Worm (Caenorhabditis elegans) whole organism, mixed stage, embryonic: ENCODE results near the gene srh-99.

Source experiments
- M03D4.4 ChIP-seq: sonication (generic microtip); optimal IDR thresholded peaks from 2 replicates; lab custom pipeline; 2017; ENCODE audit warnings: mild to moderate bottlenecking, missing genetic modification characterization, missing compliant biosample characterization
- blmp-1 ChIP-seq: fragments of 150-350 bp; optimal IDR thresholded peaks from 2 replicates; lab custom pipeline; 2014; ENCODE audit warnings: missing biosample characterization, missing genetic modification characterization
- ceh-39 ChIP-seq: fragments of 150-350 bp; optimal IDR thresholded peaks from 2 replicates; lab custom pipeline; 2014; ENCODE audit warnings: missing biosample characterization, missing genetic modification characterization
- ceh-43 ChIP-seq: fragments of 200-800 bp; sonication (Bioruptor generic); optimal IDR thresholded peaks from 2 replicates; lab custom pipeline; 2018; ENCODE audit warnings: mild to moderate bottlenecking, missing genetic modification characterization, moderate library complexity, missing compliant biosample characterization
- ceh-83 ChIP-seq: fragments of 200-800 bp; sonication (Bioruptor generic); optimal IDR thresholded peaks from 2 replicates; lab custom pipeline; 2018; ENCODE audit warnings: mild to moderate bottlenecking, missing genetic modification characterization, missing compliant biosample characterization
- ces-1 ChIP-seq: fragments of 150-350 bp; optimal IDR thresholded peaks from 2 replicates; lab custom pipeline; 2014; ENCODE audit warnings: missing biosample characterization, missing genetic modification reagents, missing genetic modification characterization
- cnd-1 ChIP-seq: fragments of 200-800 bp; sonication (Bioruptor generic); optimal IDR thresholded peaks from 2 replicates; lab custom pipeline; 2018; ENCODE audit warnings: mild to moderate bottlenecking, missing genetic modification characterization, missing compliant biosample characterization
- elt-1 ChIP-seq: sonication (generic microtip); optimal IDR thresholded peaks from 2 replicates; lab custom pipeline; 2017; ENCODE audit warnings: missing genetic modification characterization, mild to moderate bottlenecking, missing compliant biosample characterization, antibody characterized with exemption, moderate library complexity, borderline replicate concordance; ENCODE audit not compliant: insufficient read depth
- elt-3 ChIP-seq: fragments of 150-350 bp; optimal IDR thresholded peaks from 2 replicates; lab custom pipeline; 2014; ENCODE audit warnings: missing biosample characterization, missing genetic modification characterization
- flh-1 ChIP-seq: fragments of 200-800 bp; sonication (Bioruptor generic); optimal IDR thresholded peaks from 2 replicates; lab custom pipeline; 2018; ENCODE audit warnings: mild to moderate bottlenecking, missing genetic modification characterization, moderate library complexity, missing compliant biosample characterization
- ham-2 ChIP-seq: fragments of 200-800 bp; sonication (Bioruptor generic); optimal IDR thresholded peaks from 2 replicates; lab custom pipeline; 2018; ENCODE audit warnings: mild to moderate bottlenecking, missing genetic modification characterization, missing compliant biosample characterization
- lin-13 ChIP-seq: fragments of 150-350 bp; optimal IDR thresholded peaks from 2 replicates; lab custom pipeline; 2014; ENCODE audit warnings: missing biosample characterization, missing genetic modification characterization
- lin-32 ChIP-seq: fragments of 200-800 bp; sonication (Bioruptor generic); optimal IDR thresholded peaks from 2 replicates; lab custom pipeline; 2018; ENCODE audit warnings: mild to moderate bottlenecking, missing genetic modification characterization, missing compliant biosample characterization
- mab-5 ChIP-seq: fragments of 150-350 bp; optimal IDR thresholded peaks from 2 replicates; lab custom pipeline; 2014; ENCODE audit warnings: missing biosample characterization, missing genetic modification characterization
- mep-1 ChIP-seq: fragments of 150-350 bp; optimal IDR thresholded peaks from 2 replicates; lab custom pipeline; 2017; ENCODE audit warnings: missing biosample characterization, missing genetic modification reagents, missing genetic modification characterization, inconsistent platforms
- mls-2 ChIP-seq: sonication (generic microtip); optimal IDR thresholded peaks from 2 replicates; lab custom pipeline; 2016; ENCODE audit warnings: mild to moderate bottlenecking, missing genetic modification characterization, moderate library complexity, missing compliant biosample characterization
- nhr-12 ChIP-seq: fragments of 150-350 bp; optimal IDR thresholded peaks from 2 replicates; lab custom pipeline; 2014; ENCODE audit warnings: missing biosample characterization, missing genetic modification characterization
- nhr-2 ChIP-seq: fragments of 150-350 bp; optimal IDR thresholded peaks from 2 replicates; lab custom pipeline; 2014; ENCODE audit warnings: missing biosample characterization, missing genetic modification characterization
- nhr-237 ChIP-seq: fragments of 150-350 bp; optimal IDR thresholded peaks from 2 replicates; lab custom pipeline; 2014; ENCODE audit warnings: missing biosample characterization, missing genetic modification characterization
- nhr-28 ChIP-seq: fragments of 150-350 bp; optimal IDR thresholded peaks from 2 replicates; lab custom pipeline; 2014; ENCODE audit warnings: missing biosample characterization, missing genetic modification characterization
- nhr-76 ChIP-seq: sonication (generic microtip); optimal IDR thresholded peaks from 2 replicates; lab custom pipeline; 2017; ENCODE audit warnings: missing biosample characterization, missing genetic modification characterization
- pha-4 ChIP-seq: fragments of 150-350 bp; optimal IDR thresholded peaks from 2 replicates; lab custom pipeline; 2018; ENCODE audit warnings: missing biosample characterization, missing genetic modification reagents, missing genetic modification characterization
- snpc-4 ChIP-seq: fragments of 150-350 bp; optimal IDR thresholded peaks from 2 replicates; lab custom pipeline; 2014; ENCODE audit warnings: missing biosample characterization, missing genetic modification characterization
- sptf-1 ChIP-seq: sonication (generic microtip); optimal IDR thresholded peaks from 2 replicates; lab custom pipeline; 2017; ENCODE audit warnings: mild to moderate bottlenecking, missing genetic modification characterization, moderate library complexity, missing compliant biosample characterization
- tbx-8 ChIP-seq: fragments of 200-800 bp; sonication (Bioruptor generic); optimal IDR thresholded peaks from 2 replicates; lab custom pipeline; 2018; ENCODE audit warnings: mild to moderate bottlenecking, missing genetic modification characterization, moderate library complexity, missing compliant biosample characterization
- unc-120 ChIP-seq: sonication (generic microtip); optimal IDR thresholded peaks from 2 replicates; lab custom pipeline; 2017; ENCODE audit warnings: missing genetic modification characterization, missing compliant biosample characterization; ENCODE audit not compliant: poor library complexity, severe bottlenecking
- unc-39 ChIP-seq: fragments of 150-350 bp; optimal IDR thresholded peaks from 2 replicates; lab custom pipeline; 2014; ENCODE audit warnings: missing biosample characterization, missing genetic modification characterization
- unc-62 ChIP-seq: fragments of 150-350 bp; optimal IDR thresholded peaks from 2 replicates; lab custom pipeline; 2014; ENCODE audit warnings: missing biosample characterization, missing genetic modification reagents, missing genetic modification characterization
- zip-8 ChIP-seq: fragments of 150-350 bp; optimal IDR thresholded peaks from 2 replicates; lab custom pipeline; 2014; ENCODE audit warnings: missing biosample characterization, missing genetic modification characterization
- ztf-11 ChIP-seq: fragments of 150-350 bp; optimal IDR thresholded peaks from 2 replicates; lab custom pipeline; 2014; ENCODE audit warnings: missing biosample characterization, missing genetic modification characterization

Gene srh-99

ce11 chrII:3716961-3717360, 606 bp upstream of the srh-99 start, which contains the start of gene fbxc-52:
fbxc-52 (plus strand) TSS chrII:3717261.
- TF ChIP-seq unc-120 (tag; lab: Kevin White, UChicago) (no peak), ceh-39 (tag; lab: Kevin White, UChicago) (no peak), nhr-2 (tag; lab: Kevin White, UChicago) (no peak), nhr-12 (no peak), flh-1 (GFP tag; lab: Kevin White, UChicago) (no peak), blmp-1 (no peak), lin-13 (tag; lab: Kevin White, UChicago) (no peak), unc-39 (tag; lab: Kevin White, UChicago) (no peak), sptf-1 (no peak), unc-62 (GFP tag; lab: Kevin White, UChicago) (no peak), mls-2 (tag; lab: Kevin White, UChicago) (no peak), mab-5 (tag; lab: Kevin White, UChicago) (no peak), ceh-43 (GFP tag; lab: Kevin White, UChicago) (no peak), tbx-8 (no peak), ces-1 (GFP tag; lab: Kevin White, UChicago) (no peak), snpc-4 (tag; lab: Kevin White, UChicago) (no peak), pha-4 (tag; lab: Kevin White, UChicago) (no peak), cnd-1 (tag; lab: Kevin White, UChicago) (no peak)

DNA sequence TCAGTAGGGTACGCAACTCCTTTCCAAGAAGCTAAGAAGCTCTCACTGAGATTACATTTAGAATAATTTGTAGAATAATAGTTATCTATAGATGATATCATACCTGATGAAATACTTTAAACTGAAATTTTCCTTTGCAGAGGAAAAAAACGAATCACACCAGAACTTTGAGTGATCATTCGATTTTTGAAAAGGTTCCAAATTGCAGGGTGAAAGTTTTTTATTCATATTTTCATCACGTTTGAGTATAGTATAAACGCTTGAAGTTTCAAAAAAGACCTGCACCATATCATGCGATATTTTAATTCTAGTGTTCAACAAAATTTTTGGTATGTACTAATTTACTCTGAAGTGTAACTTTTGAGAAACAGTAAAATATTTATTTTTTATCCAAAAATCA, 1.8 kb downstream of the srh-99 start, which contains the start of gene srh-100:
Gene srh-100 (minus strand): TSS at position 101 of the 400 bp plus-strand sequence.
- no peak for TF ChIP-seq nhr-237 (tag; lab: Kevin White, UChicago)
- no peak for TF ChIP-seq nhr-28 (tag; lab: Kevin White, UChicago)
- TF ChIP-seq unc-120 (tag; lab: Kevin White, UChicago): no peak
- no peak for TF ChIP-seq mep-1 (tag; lab: Kevin White, UChicago)
- no peak for TF ChIP-seq ham-2
- TF ChIP-seq ceh-39 (tag; lab: Kevin White, UChicago): no peak
- no peak for TF ChIP-seq mab-5 (tag; lab: Kevin White, UChicago)

DNA sequence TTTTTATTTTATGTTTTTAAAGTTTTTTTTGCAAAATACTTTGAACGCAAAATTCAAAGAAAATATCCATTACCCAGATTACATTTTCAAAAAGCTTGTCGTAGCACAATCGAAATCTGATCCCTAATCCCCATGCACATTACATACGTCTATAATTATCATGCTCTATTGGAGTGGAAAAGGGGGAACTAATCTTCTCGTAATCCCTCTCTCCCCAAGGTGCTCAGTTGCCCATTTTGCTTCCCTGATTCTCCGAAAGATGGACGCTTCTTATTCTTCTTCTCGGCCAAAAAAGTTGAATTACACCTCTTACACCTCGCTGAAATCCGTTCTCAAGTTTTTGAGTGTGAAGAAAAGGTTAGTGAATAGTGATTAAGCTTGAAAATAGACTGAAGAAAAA, 5.3 kb downstream of the srh-99 start, which contains the start of gene fbxc-53:
Gene fbxc-53 (plus strand): TSS at position 245 of the 400 bp plus-strand sequence.
- TF ChIP-seq M03D4.4 (tag; lab: Kevin White, UChicago): no peak
- no peak for TF ChIP-seq lin-32 (GFP tag; lab: Kevin White, UChicago)
- TF ChIP-seq pha-4 (tag; lab: Kevin White, UChicago): no peak
- no peak for TF ChIP-seq nhr-28 (tag; lab: Kevin White, UChicago)
- no peak for TF ChIP-seq ceh-83
- no peak for TF ChIP-seq snpc-4 (tag; lab: Kevin White, UChicago)
- TF ChIP-seq, all 35 proteins: peak for 0

DNA sequence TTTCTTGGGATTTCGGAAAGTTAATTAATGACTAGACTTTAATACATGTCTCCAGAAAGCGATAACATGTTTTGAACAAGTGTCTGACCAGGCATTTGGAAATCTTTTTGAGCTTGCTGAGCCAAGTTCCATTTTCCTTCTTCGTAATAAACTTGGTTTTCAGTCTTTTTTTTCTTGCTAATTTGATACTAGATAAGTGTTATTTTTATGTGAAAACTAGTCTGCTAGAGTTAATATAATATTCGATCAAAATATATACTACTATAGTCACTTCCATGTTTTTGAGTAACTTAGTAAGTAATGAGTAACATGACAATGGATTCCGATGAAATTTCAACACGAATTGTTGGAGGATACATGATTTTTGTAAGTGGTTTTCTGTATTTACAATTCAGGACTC, 7.1 kb downstream of the srh-99 start, which contains the start of gene srx-110:
Gene srx-110 (plus strand): TSS at position 301 of the 400 bp plus-strand sequence.
- TF ChIP-seq flh-1 (GFP tag; lab: Kevin White, UChicago) (no peak), ham-2 (no peak), blmp-1 (no peak), elt-1 (no peak), mab-5 (tag; lab: Kevin White, UChicago) (no peak), elt-3 (tag; lab: Kevin White, UChicago) (no peak), nhr-76 (tag; lab: Kevin White, UChicago) (no peak), cnd-1 (tag; lab: Kevin White, UChicago) (no peak), nhr-28 (tag; lab: Kevin White, UChicago) (no peak), zip-8 (tag; lab: Kevin White, UChicago) (no peak), unc-62 (GFP tag; lab: Kevin White, UChicago) (no peak), ceh-83 (no peak), ceh-43 (GFP tag; lab: Kevin White, UChicago) (no peak), ceh-39 (tag; lab: Kevin White, UChicago) (no peak), unc-120 (tag; lab: Kevin White, UChicago) (no peak)
- TF ChIP-seq, all 35 proteins: peak for 0

DNA sequence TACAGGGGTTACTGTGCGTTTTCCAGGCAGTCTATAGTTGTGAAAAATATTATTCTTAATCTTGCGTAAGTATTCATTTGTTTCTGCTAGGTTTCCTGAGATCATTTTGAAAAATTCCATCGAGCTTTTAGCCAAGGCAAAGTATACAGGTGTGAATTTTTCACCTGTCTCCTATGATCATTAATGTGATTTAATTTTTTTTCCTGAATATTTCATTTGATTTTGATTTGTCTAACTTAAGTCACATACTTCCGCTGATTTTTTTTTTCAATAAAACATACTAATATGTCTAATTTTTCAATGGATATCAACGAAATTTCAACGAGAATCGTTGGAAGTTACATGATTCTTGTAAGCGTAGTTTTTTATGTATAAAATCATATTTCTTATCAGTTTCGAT, 11.0 kb downstream of the srh-99 start, which contains the start of gene srx-108:
Gene srx-108 (plus strand): TSS at position 301 of the 400 bp plus-strand sequence.
- TF ChIP-seq unc-62 (GFP tag; lab: Kevin White, UChicago) (no peak), mep-1 (tag; lab: Kevin White, UChicago) (no peak), ztf-11 (tag; lab: Kevin White, UChicago) (no peak), lin-13 (tag; lab: Kevin White, UChicago) (no peak)
- TF ChIP-seq, all 35 proteins: peak for 0
